Worm (Caenorhabditis elegans): ENCODE results near the gene usp-46.

usp-46 gene

ce11 chrIII:9766175-9766574 is 10.2 kb upstream of the usp-46 start, which contains the start of gene cbp-1:
TSS of gene cbp-1 (plus strand) at chrIII:9766509.
- TF ChIP-seq ceh-39 (tag; optimal IDR thresholded peaks at IDR 0.05) (peak; percentile 42), pha-4 (tag; optimal IDR thresholded peaks at IDR 0.05) (no peak), lsy-2 (tag; optimal IDR thresholded peaks at IDR 0.05) (peak; percentile 69), elt-3 (tag; optimal IDR thresholded peaks at IDR 0.05) (no peak), mls-2 (tag; optimal IDR thresholded peaks at IDR 0.05) (no peak), nhr-12 (tag; optimal IDR thresholded peaks at IDR 0.05) (no peak), unc-62 (GFP tag; optimal IDR thresholded peaks at IDR 0.05) (peak; percentile 21), sem-2 (GFP tag; optimal IDR thresholded peaks at IDR 0.05) (no peak), lin-13 (tag; optimal IDR thresholded peaks at IDR 0.05) (no peak), tbx-8 (GFP tag; optimal IDR thresholded peaks at IDR 0.05) (no peak), ces-1 (GFP tag; optimal IDR thresholded peaks at IDR 0.05) (peak; percentile 76), snpc-4 (tag; optimal IDR thresholded peaks at IDR 0.05) (no peak)

- no peak for TF ChIP-seq sem-2 (GFP tag; optimal IDR thresholded peaks at IDR 0.05)
These were observed 9.3 kb upstream of the usp-46 start for ce11 chrIII:9767095-9767494.

ce11 chrIII:9768023-9768422 is 8.4 kb upstream of the usp-46 start:
- TF ChIP-seq mab-5 (tag; optimal IDR thresholded peaks at IDR 0.05), result no peak
- TF ChIP-seq lin-32 (GFP tag; optimal IDR thresholded peaks at IDR 0.05), result peak; percentile 24
- no peak for TF ChIP-seq nhr-76 (tag; optimal IDR thresholded peaks at IDR 0.05)

- no peak for TF ChIP-seq ces-1 (GFP tag; optimal IDR thresholded peaks at IDR 0.05)
- no peak for TF ChIP-seq lin-13 (tag; optimal IDR thresholded peaks at IDR 0.05)
- no peak for TF ChIP-seq bed-3 (GFP tag; optimal IDR thresholded peaks at IDR 0.05)
- TF ChIP-seq sptf-1 (tag; optimal IDR thresholded peaks at IDR 0.05), result no peak
- TF ChIP-seq nhr-28 (tag; optimal IDR thresholded peaks at IDR 0.05), result no peak
These were observed 5.8 kb upstream of the usp-46 start for ce11 chrIII:9770590-9770989.

ce11 chrIII:9772394-9772793 is 4.0 kb upstream of the usp-46 start:
- no peak for TF ChIP-seq ceh-83 (GFP tag; optimal IDR thresholded peaks at IDR 0.05)
- no peak for TF ChIP-seq cnd-1 (tag; optimal IDR thresholded peaks at IDR 0.05)
- TF ChIP-seq mep-1 (tag; optimal IDR thresholded peaks at IDR 0.05), result no peak

- TF ChIP-seq drap-1 (GFP tag; optimal IDR thresholded peaks at IDR 0.05), result no peak
- TF ChIP-seq elt-3 (tag; optimal IDR thresholded peaks at IDR 0.05), result no peak
- no peak for TF ChIP-seq blmp-1 (tag; optimal IDR thresholded peaks at IDR 0.05)
- no peak for TF ChIP-seq tbx-8 (GFP tag; optimal IDR thresholded peaks at IDR 0.05)
- no peak for TF ChIP-seq lin-32 (GFP tag; optimal IDR thresholded peaks at IDR 0.05)
- no peak for TF ChIP-seq elt-1 (tag; optimal IDR thresholded peaks at IDR 0.05; ENCODE audit: borderline replicate concordance, insufficient read depth)
- no peak for TF ChIP-seq lsy-2 (tag; optimal IDR thresholded peaks at IDR 0.05)
- TF ChIP-seq mab-5 (tag; optimal IDR thresholded peaks at IDR 0.05), result no peak
- no peak for TF ChIP-seq bed-3 (GFP tag; optimal IDR thresholded peaks at IDR 0.05)
- TF ChIP-seq mep-1 (tag; optimal IDR thresholded peaks at IDR 0.05), result no peak
- TF ChIP-seq mls-2 (tag; optimal IDR thresholded peaks at IDR 0.05), result no peak
- TF ChIP-seq snpc-4 (tag; optimal IDR thresholded peaks at IDR 0.05), result no peak
- TF ChIP-seq nhr-76 (tag; optimal IDR thresholded peaks at IDR 0.05), result no peak
- TF ChIP-seq ztf-11 (tag; optimal IDR thresholded peaks at IDR 0.05), result no peak
- TF ChIP-seq unc-120 (tag; optimal IDR thresholded peaks at IDR 0.05; ENCODE audit: poor library complexity, severe bottlenecking), result no peak
- TF ChIP-seq nhr-28 (tag; optimal IDR thresholded peaks at IDR 0.05), result no peak
These were observed 507 bp upstream of the usp-46 start for ce11 chrIII:9775916-9776315.

- TF ChIP-seq M03D4.4 (tag; optimal IDR thresholded peaks at IDR 0.05), result no peak
These were observed 2.7 kb downstream of the usp-46 start for ce11 chrIII:9779080-9779479.

- TF ChIP-seq mep-1 (tag; optimal IDR thresholded peaks at IDR 0.05), result no peak
- no peak for TF ChIP-seq drap-1 (GFP tag; optimal IDR thresholded peaks at IDR 0.05)
- TF ChIP-seq ham-2 (GFP tag; optimal IDR thresholded peaks at IDR 0.05), result no peak
- TF ChIP-seq lin-32 (GFP tag; optimal IDR thresholded peaks at IDR 0.05), result no peak
- TF ChIP-seq ztf-11 (tag; optimal IDR thresholded peaks at IDR 0.05), result no peak
- no peak for TF ChIP-seq mab-5 (tag; optimal IDR thresholded peaks at IDR 0.05)
- no peak for TF ChIP-seq ces-1 (GFP tag; optimal IDR thresholded peaks at IDR 0.05)
- TF ChIP-seq nhr-76 (tag; optimal IDR thresholded peaks at IDR 0.05), result no peak
These were observed 3.8 kb downstream of the usp-46 start, which contains the start of gene sqv-3 for ce11 chrIII:9780254-9780653. TSS of gene sqv-3 (minus strand) at chrIII:9780354.
